Fruit fly (Drosophila melanogaster): ENCODE data around the gene Spn77Bc.
A peak's percentile ranks its signal among the peaks of the same experiment; 100 is the strongest.

Spn77Bc gene

dm6 chr3L:20306142-20306541, 36.3 kb upstream of the Spn77Bc start, which contains the start of gene CG32225 (continued):
- no peak for TF ChIP-seq Fer2 (tag; optimal IDR thresholded peaks at IDR 0.05)
- peak; percentile 49; the same call in 1 of the 3 replicates for TF ChIP-seq row (GFP tag; IDR thresholded peaks at IDR 0.05)

- TF ChIP-seq hkb (optimal IDR thresholded peaks at IDR 0.05) (no peak), hkb (GFP tag; IDR thresholded peaks at IDR 0.05) (no peak), croc (GFP tag; conservative IDR thresholded peaks at IDR 0.05) (no peak), stc (GFP tag; IDR thresholded peaks at IDR 0.05) (no peak), Dfd (GFP tag; optimal IDR thresholded peaks at IDR 0.05) (no peak), NfI (GFP tag; optimal IDR thresholded peaks at IDR 0.05) (no peak)
These were observed 33.1 kb upstream of the Spn77Bc start, which contains the start of gene polo for dm6 chr3L:20309354-20309753. Gene polo, plus strand, starts transcription at chr3L:20309654.

dm6 chr3L:20309758-20310733, 32.4 kb upstream of the Spn77Bc start:
- TF ChIP-seq nau (GFP tag; optimal IDR thresholded peaks at IDR 0.05), result no peak
- TF ChIP-seq BEAF-32 (GFP tag; optimal IDR thresholded peaks at IDR 0.05), result peak; percentile 93
- peak; percentile 77 for TF ChIP-seq inv (GFP tag; IDR thresholded peaks at IDR 0.05; ENCODE audit: partially characterized antibody)
- peak in 1 of 2 experiments; percentile 42 for TF ChIP-seq Hr51 (GFP tag; optimal IDR thresholded peaks at IDR 0.05)
- no peak for TF ChIP-seq CG32767 (GFP tag; IDR thresholded peaks at IDR 0.05)
- no peak for TF ChIP-seq CG11504 (tag; optimal IDR thresholded peaks at IDR 0.05)
- peak; percentile 88 for TF ChIP-seq Opbp (GFP tag; IDR thresholded peaks at IDR 0.05; ENCODE audit: partially characterized antibody)
- no peak for TF ChIP-seq gt (GFP tag; IDR thresholded peaks at IDR 0.05)
- peak; percentile 10 for TF ChIP-seq kay (GFP tag; optimal IDR thresholded peaks at IDR 0.05)
- TF ChIP-seq pfk (GFP tag; optimal IDR thresholded peaks at IDR 0.05), result peak; percentile 73
- peak; percentile 92 for TF ChIP-seq Med (GFP tag)
- TF ChIP-seq CG17612 (GFP tag; IDR thresholded peaks at IDR 0.05), result no peak
- peak; percentile 37 for TF ChIP-seq CG13775 (GFP tag; optimal IDR thresholded peaks at IDR 0.05)
- TF ChIP-seq sima (GFP tag; optimal IDR thresholded peaks at IDR 0.05), result no peak
- TF ChIP-seq CG12104 (GFP tag; optimal IDR thresholded peaks at IDR 0.05), result no peak
- peak; percentile 57; the same call in 1 of the 2 replicates for TF ChIP-seq CG32772 (GFP tag; IDR thresholded peaks at IDR 0.05)
- TF ChIP-seq schlank (tag; optimal IDR thresholded peaks at IDR 0.05), result no peak
- TF ChIP-seq NK7.1 (GFP tag; optimal IDR thresholded peaks at IDR 0.05), result no peak
- 0 out of 3 replicates have a peak, but pooled peaks have one; percentile 14 for TF ChIP-seq CG14050 (GFP tag; IDR thresholded peaks at IDR 0.05)
- TF ChIP-seq crol (GFP tag; IDR thresholded peaks at IDR 0.05), result no peak
- TF ChIP-seq ara (GFP tag; IDR thresholded peaks at IDR 0.05), result peak; percentile 61; the same call in 1 of the 2 replicates
- TF ChIP-seq zf30C (GFP tag; optimal IDR thresholded peaks at IDR 0.05), result no peak
- no peak for TF ChIP-seq Dfd (GFP tag; optimal IDR thresholded peaks at IDR 0.05)
- peak; percentile 47 for TF ChIP-seq caup (GFP tag; optimal IDR thresholded peaks at IDR 0.05; ENCODE audit: severe bottlenecking)
- peak; percentile 56 for TF ChIP-seq CG9876 (GFP tag; optimal IDR thresholded peaks at IDR 0.05)
- no peak for TF ChIP-seq tgo (GFP tag; IDR thresholded peaks at IDR 0.05)
- peak; percentile 40 for TF ChIP-seq Side (GFP tag; optimal IDR thresholded peaks at IDR 0.05)
- TF ChIP-seq bigmax (GFP tag; optimal IDR thresholded peaks at IDR 0.05), result peak; percentile 18
- TF ChIP-seq CG10543 (GFP tag; optimal IDR thresholded peaks at IDR 0.05), result no peak
- TF ChIP-seq lilli (GFP tag; optimal IDR thresholded peaks at IDR 0.05), result peak; percentile 65
- no peak for TF ChIP-seq trh (GFP tag; optimal IDR thresholded peaks at IDR 0.05)
- TF ChIP-seq CG17912 (GFP tag; optimal IDR thresholded peaks at IDR 0.05), result no peak
- TF ChIP-seq NC2β (GFP tag; optimal IDR thresholded peaks at IDR 0.05), result peak; percentile 25
- TF ChIP-seq Ptx1 (GFP tag; IDR thresholded peaks at IDR 0.05), result peak; percentile 22; the same call in 1 of the 2 replicates
- peak; percentile 72 for TF ChIP-seq D (optimal IDR thresholded peaks at IDR 0.05)
- TF ChIP-seq D (GFP tag; optimal IDR thresholded peaks at IDR 0.05), result no peak
- TF ChIP-seq gro (GFP tag; optimal IDR thresholded peaks at IDR 0.05), result peak; percentile 77
- no peak for TF ChIP-seq CG18476 (GFP tag; optimal IDR thresholded peaks at IDR 0.05)
